Worm (Caenorhabditis elegans): ENCODE data around the gene unc-46.
A peak's percentile ranks its signal among the peaks of the same experiment; 100 is the strongest.

unc-46 gene

DNA sequence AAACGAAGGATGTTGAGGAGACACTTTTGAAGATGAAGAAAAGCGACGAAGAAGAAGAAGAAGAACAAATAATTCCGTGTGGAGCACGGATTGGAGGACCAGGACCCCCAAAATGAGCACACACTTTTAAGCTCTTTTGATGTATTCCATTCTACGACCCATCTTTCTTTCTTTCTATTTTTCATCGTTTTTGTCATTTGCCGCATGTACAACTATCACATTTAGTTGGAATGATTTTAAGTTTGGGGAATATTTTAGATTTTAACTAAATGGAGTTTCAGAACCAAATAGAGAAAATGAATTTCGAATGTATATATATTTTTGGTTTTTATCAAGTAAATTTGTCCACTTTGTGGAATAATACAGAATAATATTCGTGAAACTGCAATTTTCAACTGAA lies at the start of gene unc-46:
Gene unc-46 (minus strand): TSS at position 101 of the 400 bp plus-strand sequence.
- TF ChIP-seq duxl-1 (tag; optimal IDR thresholded peaks at IDR 0.05; ENCODE audit: poor library complexity) (no peak), unc-62 (GFP tag; optimal IDR thresholded peaks at IDR 0.05 in 1 of 2) (peak in 1 of 2 experiments; percentile 61), unc-62 (tag; optimal IDR thresholded peaks at IDR 0.05) (no peak)

DNA sequence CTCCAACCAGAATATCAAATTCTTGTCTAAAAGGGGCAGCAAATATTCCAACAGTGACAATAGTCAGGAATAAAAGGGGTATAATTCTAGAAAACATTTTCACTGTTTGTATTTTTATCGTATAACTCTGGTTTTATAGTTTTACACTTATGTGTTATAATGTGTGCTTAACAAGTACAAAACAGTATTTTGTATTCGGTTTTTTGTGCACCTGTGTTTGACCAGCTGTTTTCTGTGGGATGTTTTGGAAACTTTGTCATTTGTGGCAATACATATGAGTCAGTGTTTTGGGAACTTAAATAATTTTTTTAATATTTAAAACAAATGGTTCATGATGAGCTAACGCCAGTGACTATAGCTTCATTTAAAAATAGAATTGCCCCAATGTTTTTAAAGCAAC lies 47.6 kb upstream of the unc-46 start, which contains the start of gene F14F9.6:
Gene F14F9.6 (minus strand): TSS at position 101 of the 400 bp plus-strand sequence.
- no peak for TF ChIP-seq nhr-77 (tag; optimal IDR thresholded peaks at IDR 0.05)
- TF ChIP-seq ceh-44 (GFP tag; IDR thresholded peaks at IDR 0.05) = no peak
- no peak for TF ChIP-seq mxl-2 (GFP tag; conservative IDR thresholded peaks at IDR 0.05)
- no peak for TF ChIP-seq lir-3 (tag; optimal IDR thresholded peaks at IDR 0.05)
- TF ChIP-seq ctbp-1 (GFP tag; IDR thresholded peaks at IDR 0.05) = no peak
- no peak for TF ChIP-seq ZK546.5 (tag; optimal IDR thresholded peaks at IDR 0.05)
- TF ChIP-seq Y48G9A.11 (GFP tag; IDR thresholded peaks at IDR 0.05) = no peak
- TF ChIP-seq pqm-1 (tag; optimal IDR thresholded peaks at IDR 0.05) = no peak
- no peak for TF ChIP-seq dmd-8 (GFP tag; IDR thresholded peaks at IDR 0.05)
- no peak for TF ChIP-seq T26A8.4 (GFP tag; IDR thresholded peaks at IDR 0.05)
- TF ChIP-seq Y105C5A.15 (GFP tag; IDR thresholded peaks at IDR 0.05) = no peak
- TF ChIP-seq saeg-2 (GFP tag; IDR thresholded peaks at IDR 0.05) = no peak
- TF ChIP-seq hmg-1.1 (GFP tag; IDR thresholded peaks at IDR 0.05) = no peak

DNA sequence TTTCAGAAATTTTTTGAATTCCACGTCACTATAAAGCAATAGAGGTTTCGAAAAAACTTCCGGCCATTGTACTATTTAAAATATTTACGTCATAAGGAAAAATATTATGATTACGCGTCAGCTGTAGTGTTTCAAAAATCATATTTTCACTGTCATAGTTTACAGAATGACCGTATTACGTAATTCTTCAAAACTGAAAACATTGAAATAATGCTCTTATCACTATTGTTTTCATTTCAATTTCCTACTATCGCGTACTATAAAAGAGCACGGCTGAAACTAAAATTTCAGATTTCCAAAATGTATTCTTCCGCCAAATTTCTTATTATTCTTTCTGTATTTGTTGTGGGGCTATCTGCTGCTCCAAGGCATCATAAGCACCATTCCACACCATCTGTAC lies 45.7 kb upstream of the unc-46 start, which contains the start of gene F14F9.2:
Gene F14F9.2 (plus strand): TSS at position 301 of the 400 bp plus-strand sequence.
- TF ChIP-seq ztf-11 (tag; optimal IDR thresholded peaks at IDR 0.05) (no peak), mes-2 (tag; optimal IDR thresholded peaks at IDR 0.05; ENCODE audit: poor library complexity, severe bottlenecking) (no peak), nhr-237 (tag; optimal IDR thresholded peaks at IDR 0.05) (no peak), nhr-10 (tag; optimal IDR thresholded peaks at IDR 0.05) (no peak), ceh-32 (tag; optimal IDR thresholded peaks at IDR 0.05; ENCODE audit: poor library complexity) (no peak), zip-2 (tag; optimal IDR thresholded peaks at IDR 0.05) (no peak), F10B5.3 (tag; optimal IDR thresholded peaks at IDR 0.05) (no peak), saeg-2 (GFP tag; IDR thresholded peaks at IDR 0.05) (no peak), mdt-29 (GFP tag; IDR thresholded peaks at IDR 0.05) (no peak), lim-7 (GFP tag; IDR thresholded peaks at IDR 0.05) (no peak), nhr-42 (GFP tag; IDR thresholded peaks at IDR 0.05) (no peak)

DNA sequence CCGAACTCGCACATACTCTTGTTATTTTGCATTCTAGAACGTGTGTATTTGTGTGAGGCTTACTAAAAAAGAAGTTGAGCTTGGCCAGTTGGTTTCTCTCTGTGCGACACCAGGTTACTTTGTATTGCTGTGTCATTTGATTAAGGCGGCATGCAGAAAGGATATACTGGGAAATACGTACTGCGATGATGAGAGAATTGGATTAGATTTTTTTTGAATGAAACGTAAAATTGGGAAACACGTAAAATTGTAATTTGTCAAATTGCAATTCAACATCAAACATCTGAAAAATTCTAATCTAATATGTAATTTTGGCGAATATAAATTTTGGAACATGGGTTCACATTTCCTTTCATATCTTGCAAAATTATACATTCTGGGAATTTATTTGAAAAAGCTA lies 45.0 kb upstream of the unc-46 start, which contains the start of gene srh-129:
Gene srh-129 (minus strand): TSS at position 101 of the 400 bp plus-strand sequence.
- TF ChIP-seq nhr-48 (tag; optimal IDR thresholded peaks at IDR 0.05) (no peak), snpc-1.2 (GFP tag; IDR thresholded peaks at IDR 0.05) (no peak), mes-2 (tag; optimal IDR thresholded peaks at IDR 0.05; ENCODE audit: poor library complexity, severe bottlenecking) (no peak), mdt-29 (GFP tag; IDR thresholded peaks at IDR 0.05) (no peak), set-16 (GFP tag; IDR thresholded peaks at IDR 0.05) (no peak), php-3 (GFP tag; IDR thresholded peaks at IDR 0.05) (no peak), snpc-4 (tag; optimal IDR thresholded peaks at IDR 0.05) (no peak), daf-16 (GFP tag; optimal IDR thresholded peaks at IDR 0.05) (no peak), daf-16 (tag; optimal IDR thresholded peaks at IDR 0.05) (no peak), dmd-6 (GFP tag; IDR thresholded peaks at IDR 0.05) (no peak), R02D3.7 (tag; optimal IDR thresholded peaks at IDR 0.05) (no peak), pha-4 (GFP tag; IDR thresholded peaks at IDR 0.05) (no peak), pha-4 (tag; optimal IDR thresholded peaks at IDR 0.05) (no peak), egl-27 (tag; optimal IDR thresholded peaks at IDR 0.05) (no peak), daf-19 (GFP tag; conservative IDR thresholded peaks at IDR 0.05) (no peak), daf-12 (tag; optimal IDR thresholded peaks at IDR 0.05) (no peak)
